Worm (Caenorhabditis elegans) whole organism, L1 larva: Measurements from ENCODE around the gene fbxa-139.

Experiments used
- C04F5.9 ChIP-seq: sonication (generic microtip); optimal IDR thresholded peaks from 2 replicates; lab custom pipeline; 2016; ENCODE audit warnings: missing genetic modification characterization, missing compliant biosample characterization
- C16A3.4 ChIP-seq: fragments of 150-350 bp; optimal IDR thresholded peaks from 2 replicates; lab custom pipeline; 2014; ENCODE audit warnings: missing biosample characterization, missing genetic modification characterization
- aha-1 ChIP-seq: fragments of 150-350 bp; optimal IDR thresholded peaks from 2 replicates; lab custom pipeline; 2014; ENCODE audit warnings: missing biosample characterization, missing genetic modification characterization
- aly-2 ChIP-seq: fragments of 150-350 bp; optimal IDR thresholded peaks from 2 replicates; lab custom pipeline; 2014; ENCODE audit warnings: missing biosample characterization, missing genetic modification characterization
- blmp-1 ChIP-seq: fragments of 150-350 bp; optimal IDR thresholded peaks from 2 replicates; lab custom pipeline; 2014; ENCODE audit warnings: missing biosample characterization, missing genetic modification characterization
- ceh-63 ChIP-seq: fragments of 200-800 bp; sonication (Bioruptor generic); optimal IDR thresholded peaks from 2 replicates; lab custom pipeline; 2018; ENCODE audit warnings: mild to moderate bottlenecking, missing genetic modification characterization, missing compliant biosample characterization
- ceh-8 ChIP-seq: fragments of 200-800 bp; sonication (Bioruptor generic); optimal IDR thresholded peaks from 2 replicates; lab custom pipeline; 2018; ENCODE audit warnings: mild to moderate bottlenecking, missing genetic modification characterization, moderate library complexity, missing compliant biosample characterization
- ceh-82 ChIP-seq, 3 experiments: fragments of 150-350 bp in 1 of 3; sonication (generic microtip) in 2 of 3; optimal IDR thresholded peaks; 2 replicates each; lab custom pipeline; 2014 to 2017; ENCODE audit warnings: missing biosample characterization in 3 of 3, missing genetic modification characterization in 3 of 3
- ceh-88 ChIP-seq: fragments of 200-800 bp; sonication (Bioruptor generic); IDR thresholded peaks from 2 replicates; pipeline ENCODE4 v1.3.6; 2022; ENCODE audit warnings: missing genetic modification characterization, missing compliant biosample characterization
- ces-1 ChIP-seq: fragments of 150-350 bp; optimal IDR thresholded peaks from 2 replicates; lab custom pipeline; 2014; ENCODE audit warnings: missing biosample characterization, missing genetic modification reagents, missing genetic modification characterization
- dpl-1 ChIP-seq, 3 experiments: fragments of 150-350 bp in 2 of 3; sonication (generic microtip) in 1 of 3; optimal IDR thresholded peaks; 2 replicates each; lab custom pipeline; 2014 to 2017; ENCODE audit warnings: missing biosample characterization in 3 of 3, missing genetic modification characterization in 3 of 3, missing genetic modification reagents in 3 of 3
- dsc-1 ChIP-seq: sonication (generic microtip); optimal IDR thresholded peaks from 2 replicates; lab custom pipeline; 2016; ENCODE audit warnings: mild to moderate bottlenecking, missing genetic modification characterization, missing compliant biosample characterization
- efl-1 ChIP-seq, 4 experiments: fragments of 150-350 bp; optimal IDR thresholded peaks in 3 of 4; peaks in 1 of 4; 1 replicate in 1 of 4; 2 replicates in 3 of 4; lab custom pipeline; 2014; ENCODE audit warnings: missing biosample characterization in 2 of 4, missing genetic modification characterization in 2 of 4, missing genetic modification reagents in 2 of 4
- efl-3 ChIP-seq: fragments of 200-800 bp; sonication (Bioruptor generic); optimal IDR thresholded peaks from 2 replicates; lab custom pipeline; 2018; ENCODE audit warnings: mild to moderate bottlenecking, missing genetic modification characterization, missing compliant biosample characterization
- egl-27 ChIP-seq, 2 experiments: fragments of 150-350 bp in 1 of 2; sonication (generic microtip); optimal IDR thresholded peaks; 3 replicates each; lab custom pipeline; 2017 to 2018; ENCODE audit warnings: missing biosample characterization in 2 of 2, missing genetic modification characterization in 2 of 2, missing genetic modification reagents in 2 of 2
- ets-5 ChIP-seq: fragments of 200-800 bp; sonication (Bioruptor generic); IDR thresholded peaks from 2 replicates; pipeline ENCODE4 v1.3.6; 2022; ENCODE audit warnings: missing genetic modification characterization, missing compliant biosample characterization
- fkh-10 ChIP-seq: sonication (generic microtip); optimal IDR thresholded peaks from 2 replicates; lab custom pipeline; 2017; ENCODE audit warnings: missing biosample characterization, missing genetic modification reagents, missing genetic modification characterization
- fkh-4 ChIP-seq: sonication (generic microtip); optimal IDR thresholded peaks from 2 replicates; lab custom pipeline; 2016; ENCODE audit warnings: missing compliant biosample characterization, missing genetic modification characterization, borderline replicate concordance
- fos-1 ChIP-seq: fragments of 150-350 bp; optimal IDR thresholded peaks from 2 replicates; lab custom pipeline; 2014; ENCODE audit warnings: missing biosample characterization, missing genetic modification characterization
- hlh-17 ChIP-seq: fragments of 200-800 bp; sonication (Bioruptor generic); optimal IDR thresholded peaks from 2 replicates; lab custom pipeline; 2018; ENCODE audit warnings: missing genetic modification characterization, mild to moderate bottlenecking, missing compliant biosample characterization, moderate library complexity, borderline replicate concordance
- hlh-4 ChIP-seq: sonication (generic microtip); optimal IDR thresholded peaks from 2 replicates; lab custom pipeline; 2016; ENCODE audit warnings: mild to moderate bottlenecking, missing genetic modification characterization, missing compliant biosample characterization
- hpl-2 ChIP-seq: fragments of 150-350 bp; optimal IDR thresholded peaks from 2 replicates; lab custom pipeline; 2014; ENCODE audit warnings: missing biosample characterization, missing genetic modification reagents, missing genetic modification characterization
- isw-1 ChIP-seq: fragments of 200-800 bp; sonication (Bioruptor generic); IDR thresholded peaks from 2 replicates; pipeline ENCODE4 v1.3.6; 2022; ENCODE audit warnings: missing genetic modification characterization, missing compliant biosample characterization
- jun-1 ChIP-seq: fragments of 150-350 bp; optimal IDR thresholded peaks from 2 replicates; lab custom pipeline; 2014; ENCODE audit warnings: missing biosample characterization, missing genetic modification reagents, missing genetic modification characterization
- lin-14 ChIP-seq: fragments of 200-800 bp; sonication (Bioruptor generic); optimal IDR thresholded peaks from 2 replicates; lab custom pipeline; 2018; ENCODE audit warnings: mild to moderate bottlenecking, missing genetic modification characterization, moderate library complexity, missing compliant biosample characterization
- lin-15B ChIP-seq: fragments of 150-350 bp; sonication (generic microtip); optimal IDR thresholded peaks from 3 replicates; lab custom pipeline; 2014; ENCODE audit warnings: missing biosample characterization, missing genetic modification characterization
- lin-35 ChIP-seq, 2 experiments: fragments of 150-350 bp; optimal IDR thresholded peaks; 2 replicates each; lab custom pipeline; 2014; ENCODE audit warnings: missing biosample characterization in 2 of 2, missing genetic modification characterization in 2 of 2, missing genetic modification reagents in 2 of 2
- lir-3 ChIP-seq: sonication (generic microtip); optimal IDR thresholded peaks from 2 replicates; lab custom pipeline; 2016; ENCODE audit warnings: mild to moderate bottlenecking, missing genetic modification characterization, moderate library complexity, missing compliant biosample characterization; ENCODE audit not compliant: poor library complexity
- mab-9 ChIP-seq: fragments of 200-800 bp; sonication (Bioruptor generic); IDR thresholded peaks from 2 replicates; pipeline ENCODE4 v1.3.6; 2022; ENCODE audit warnings: missing genetic modification reagents, missing genetic modification characterization, missing compliant biosample characterization
- mdl-1 ChIP-seq, 2 experiments: fragments of 150-350 bp; optimal IDR thresholded peaks; 2 replicates each; lab custom pipeline; 2014 to 2017; ENCODE audit warnings: missing biosample characterization in 2 of 2, missing genetic modification characterization in 2 of 2, inconsistent platforms in 1 of 2
- nhr-11 ChIP-seq: fragments of 150-350 bp; optimal IDR thresholded peaks from 2 replicates; lab custom pipeline; 2014; ENCODE audit warnings: missing biosample characterization, missing genetic modification characterization
- nhr-19 ChIP-seq: fragments of 200-800 bp; sonication (Bioruptor generic); conservative IDR thresholded peaks from 2 replicates; pipeline ENCODE4 v1.3.6; 2022; ENCODE audit warnings: missing genetic modification characterization, missing compliant biosample characterization
- nhr-237 ChIP-seq: fragments of 150-350 bp; optimal IDR thresholded peaks from 2 replicates; lab custom pipeline; 2014; ENCODE audit warnings: missing biosample characterization, missing genetic modification characterization
- nhr-47 ChIP-seq: sonication (generic microtip); optimal IDR thresholded peaks from 2 replicates; lab custom pipeline; 2016; ENCODE audit warnings: mild to moderate bottlenecking, missing genetic modification characterization, moderate library complexity, missing compliant biosample characterization
- nhr-76 ChIP-seq: sonication (generic microtip); optimal IDR thresholded peaks from 2 replicates; lab custom pipeline; 2017; ENCODE audit warnings: missing biosample characterization, missing genetic modification characterization
- nhr-77 ChIP-seq: fragments of 150-350 bp; optimal IDR thresholded peaks from 2 replicates; lab custom pipeline; 2014; ENCODE audit warnings: missing biosample characterization, missing genetic modification characterization
- nhr-84 ChIP-seq: sonication (generic microtip); optimal IDR thresholded peaks from 2 replicates; lab custom pipeline; 2017; ENCODE audit warnings: missing biosample characterization, missing genetic modification characterization
- nhr-85 ChIP-seq: sonication (generic microtip); peaks from one replicate; lab custom pipeline; 2016; ENCODE audit warnings: missing genetic modification characterization, inconsistent platforms, missing compliant biosample characterization
- nhr-90 ChIP-seq: sonication (generic microtip); optimal IDR thresholded peaks from 2 replicates; lab custom pipeline; 2016; ENCODE audit warnings: mild to moderate bottlenecking, missing genetic modification characterization, missing compliant biosample characterization; ENCODE audit not compliant: poor library complexity
- pag-3 ChIP-seq: sonication (generic microtip); optimal IDR thresholded peaks from 2 replicates; lab custom pipeline; 2017; ENCODE audit warnings: missing genetic modification characterization, mild to moderate bottlenecking, missing compliant biosample characterization, antibody characterized with exemption, borderline replicate concordance; ENCODE audit not compliant: insufficient read depth
- pqm-1 ChIP-seq: sonication (generic microtip); optimal IDR thresholded peaks from 3 replicates; lab custom pipeline; 2017; ENCODE audit warnings: missing biosample characterization, missing genetic modification characterization
- rnt-1 ChIP-seq: sonication (generic microtip); optimal IDR thresholded peaks from 2 replicates; lab custom pipeline; 2016; ENCODE audit warnings: mild to moderate bottlenecking, missing genetic modification characterization, moderate library complexity, missing compliant biosample characterization
- snpc-4 ChIP-seq: fragments of 150-350 bp; optimal IDR thresholded peaks from 2 replicates; lab custom pipeline; 2014; ENCODE audit warnings: missing biosample characterization, missing genetic modification characterization
- sox-4 ChIP-seq: sonication (generic microtip); optimal IDR thresholded peaks from 2 replicates; lab custom pipeline; 2016; ENCODE audit warnings: missing genetic modification characterization, missing compliant biosample characterization
- sptf-1 ChIP-seq: fragments of 150-350 bp; optimal IDR thresholded peaks from 2 replicates; lab custom pipeline; 2014; ENCODE audit warnings: missing biosample characterization, missing genetic modification characterization
- tbx-2 ChIP-seq: sonication (generic microtip); optimal IDR thresholded peaks from 2 replicates; lab custom pipeline; 2016; ENCODE audit warnings: missing genetic modification characterization, missing compliant biosample characterization
- tlp-1 ChIP-seq: fragments of 150-350 bp; optimal IDR thresholded peaks from 2 replicates; lab custom pipeline; 2014; ENCODE audit warnings: missing biosample characterization, missing genetic modification characterization
- unc-130 ChIP-seq: fragments of 150-350 bp; optimal IDR thresholded peaks from 2 replicates; lab custom pipeline; 2017; ENCODE audit warnings: missing biosample characterization, missing genetic modification characterization, inconsistent platforms
- unc-62 ChIP-seq: fragments of 150-350 bp; optimal IDR thresholded peaks from 2 replicates; lab custom pipeline; 2014; ENCODE audit warnings: missing biosample characterization, missing genetic modification reagents, missing genetic modification characterization
- unc-98 ChIP-seq: fragments of 200-800 bp; sonication (Bioruptor generic); IDR thresholded peaks from 2 replicates; pipeline ENCODE4 v1.3.6; 2022; ENCODE audit warnings: missing genetic modification characterization, missing compliant biosample characterization
- xbp-1 ChIP-seq: sonication (generic microtip); optimal IDR thresholded peaks from 2 replicates; lab custom pipeline; 2016; ENCODE audit warnings: missing genetic modification characterization, missing compliant biosample characterization

Gene fbxa-139

DNA sequence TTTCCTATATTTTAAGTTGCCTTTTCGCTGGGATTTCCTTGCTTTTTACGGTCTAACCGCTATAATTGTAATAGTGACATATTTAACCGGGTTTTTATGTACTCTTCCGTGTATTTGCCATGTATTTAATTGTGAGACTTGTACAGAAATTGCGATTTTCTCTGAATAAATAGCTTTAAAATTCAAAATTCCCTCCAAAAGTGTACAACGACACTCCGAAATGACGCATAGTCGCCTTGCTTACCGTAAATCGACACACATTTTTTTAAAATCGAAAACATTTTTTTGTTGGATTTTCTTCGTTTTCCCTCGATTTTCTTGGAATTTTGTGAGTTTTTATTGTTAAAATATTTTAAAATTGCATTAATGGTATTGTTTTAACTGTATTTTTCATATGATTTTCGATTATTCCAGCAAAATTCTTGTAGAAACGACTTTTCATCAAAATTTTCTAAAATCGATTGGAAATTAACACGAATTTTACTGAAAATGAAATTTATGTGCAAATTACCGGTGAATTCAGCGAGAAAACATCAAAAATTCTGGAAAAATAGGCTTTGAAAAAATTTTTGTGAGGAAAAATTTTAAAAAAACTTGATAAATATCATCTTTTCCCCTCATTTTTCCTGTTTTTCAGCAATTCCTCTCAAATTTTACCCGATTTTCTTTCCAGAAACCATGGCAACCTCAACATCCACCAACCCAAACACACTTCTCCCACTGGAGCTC lies 24.6 kb downstream of the fbxa-139 start, which contains the start of gene lsm-5:
Gene lsm-5 (plus strand): TSS at position 679 of the 729 bp plus-strand sequence.
- TF ChIP-seq nhr-77 (peak; percentile 34), ceh-8 (GFP tag; lab: Kevin White, UChicago) (no peak), tbx-2 (tag; lab: Kevin White, UChicago) (peak; percentile 63), fos-1 (tag; lab: Kevin White, UChicago) (peak; percentile 11), aly-2 (peak; percentile 93), rnt-1 (peak; percentile 51), hlh-17 (no peak), pqm-1 (tag; lab: Kevin White, UChicago) (no peak), tlp-1 (tag; lab: Kevin White, UChicago) (no peak), xbp-1 (tag; lab: Kevin White, UChicago) (peak; percentile 48), dpl-1 (GFP tag; optimal IDR thresholded peaks at IDR 0.05; lab: Kevin White, UChicago) (peak; percentile 91 to 96 (median 95)), nhr-84 (tag; lab: Kevin White, UChicago) (no peak), aha-1 (no peak), isw-1 (GFP tag; lab: Robert Waterston, UW) (peak; percentile 39), fkh-10 (GFP tag; lab: Kevin White, UChicago) (no peak), ces-1 (GFP tag; lab: Kevin White, UChicago) (no peak), egl-27 (tag; optimal IDR thresholded peaks at IDR 0.05; lab: Kevin White, UChicago) (no peak), nhr-76 (tag; lab: Kevin White, UChicago) (no peak), nhr-90 (peak; percentile 13), C04F5.9 (tag; lab: Kevin White, UChicago) (no peak), nhr-47 (tag; lab: Kevin White, UChicago) (peak; percentile 55), lin-14 (GFP tag; lab: Kevin White, UChicago) (peak; percentile 63), nhr-237 (no peak), pag-3 (tag; lab: Kevin White, UChicago) (no peak), unc-62 (GFP tag; lab: Kevin White, UChicago) (no peak), efl-3 (GFP tag; lab: Kevin White, UChicago) (no peak), sox-4 (tag; lab: Kevin White, UChicago) (no peak), hlh-4 (tag; lab: Kevin White, UChicago) (no peak), mab-9 (GFP tag; lab: Robert Waterston, UW) (no peak), ceh-88 (GFP tag; lab: Robert Waterston, UW) (no peak), efl-1 (optimal IDR thresholded peaks at IDR 0.05; lab: Kevin White, UChicago) (peak; percentile 96 to 97), efl-1 (GFP tag; optimal IDR thresholded peaks at IDR 0.05 in 1 of 2; lab: Kevin White, UChicago) (peak; percentile 95 to 99), lin-15B (peak; percentile 34), nhr-11 (tag; lab: Kevin White, UChicago) (no peak), hpl-2 (GFP tag; lab: Kevin White, UChicago) (no peak), jun-1 (tag; lab: Kevin White, UChicago) (no peak), unc-98 (GFP tag; lab: Robert Waterston, UW) (no peak), unc-130 (tag; lab: Kevin White, UChicago) (peak; percentile 50), snpc-4 (tag; lab: Kevin White, UChicago) (peak; percentile 56), C16A3.4 (tag; lab: Kevin White, UChicago) (peak; percentile 56), ceh-82 (tag; optimal IDR thresholded peaks at IDR 0.05; lab: Kevin White, UChicago) (peak in 2 of 3 experiments; percentile 48 to 56), blmp-1 (no peak), dsc-1 (tag; lab: Kevin White, UChicago) (no peak), sptf-1 (tag; lab: Kevin White, UChicago) (no peak), nhr-19 (GFP tag; lab: Robert Waterston, UW) (peak; percentile 64), fkh-4 (tag; lab: Kevin White, UChicago) (no peak), lir-3 (no peak), mdl-1 (tag; optimal IDR thresholded peaks at IDR 0.05; lab: Kevin White, UChicago) (peak in 1 of 2 experiments; percentile 26), nhr-85 (tag; lab: Kevin White, UChicago) (no peak), ets-5 (GFP tag; lab: Robert Waterston, UW) (no peak), ceh-63 (no peak), lin-35 (GFP tag; optimal IDR thresholded peaks at IDR 0.05; lab: Kevin White, UChicago) (peak; percentile 95 to 97)
